Worm (Caenorhabditis elegans) whole organism, midembryonic: ENCODE data around the gene utx-1.

Source experiments
- T22C8.4 ChIP-seq: fragments of 200-800 bp; sonication (Bioruptor generic); IDR thresholded peaks from 2 replicates; pipeline ENCODE4 v1.3.6; 2022; ENCODE audit warnings: missing genetic modification characterization, missing compliant biosample characterization
- cog-1 ChIP-seq: sonication (generic microtip); optimal IDR thresholded peaks from 2 replicates; lab custom pipeline; 2016; ENCODE audit warnings: missing genetic modification characterization, missing compliant biosample characterization
- flt-1 ChIP-seq: fragments of 200-800 bp; sonication (Bioruptor generic); IDR thresholded peaks from 2 replicates; pipeline ENCODE4 v1.3.6; 2022; ENCODE audit warnings: missing genetic modification characterization, missing compliant biosample characterization
- klf-2 ChIP-seq: fragments of 200-800 bp; sonication (Bioruptor generic); conservative IDR thresholded peaks from 2 replicates; pipeline ENCODE4 v1.3.6; 2022; ENCODE audit warnings: missing genetic modification reagents, missing genetic modification characterization, missing compliant biosample characterization
- med-1 ChIP-seq: sonication (generic microtip); optimal IDR thresholded peaks from 2 replicates; lab custom pipeline; 2017; ENCODE audit warnings: missing genetic modification characterization, mild to moderate bottlenecking, missing compliant biosample characterization, antibody characterized with exemption, missing genetic modification reagents; ENCODE audit not compliant: insufficient read depth
- ref-1 ChIP-seq: fragments of 200-800 bp; sonication (Bioruptor generic); conservative IDR thresholded peaks from 2 replicates; pipeline ENCODE4 v1.3.6; 2022; ENCODE audit warnings: missing genetic modification reagents, missing genetic modification characterization, missing compliant biosample characterization
- tab-1 ChIP-seq: fragments of 200-800 bp; sonication (Bioruptor generic); IDR thresholded peaks from 2 replicates; pipeline ENCODE4 v1.3.6; 2022; ENCODE audit warnings: missing genetic modification characterization, missing compliant biosample characterization
- ztf-29 ChIP-seq: fragments of 200-800 bp; sonication (Bioruptor generic); IDR thresholded peaks from 2 replicates; pipeline ENCODE4 v1.3.6; 2022; ENCODE audit warnings: missing genetic modification reagents, missing genetic modification characterization, missing compliant biosample characterization

- TF ChIP-seq klf-2 (GFP tag; lab: Robert Waterston, UW) (no peak), flt-1 (no peak), cog-1 (no peak), tab-1 (no peak), T22C8.4 (GFP tag; lab: Robert Waterston, UW) (no peak), ref-1 (GFP tag; lab: Robert Waterston, UW) (no peak), ztf-29 (no peak), med-1 (GFP tag; lab: Kevin White, UChicago) (no peak)
These were observed 40.7 kb downstream of the utx-1 start, which contains the start of gene F18E9.7 for ce11 chrX:8597647-8598046.
